Fruit fly (Drosophila melanogaster) whole organism, wandering third instar larva: ENCODE measurements around the gene CG7367.
A peak's percentile ranks its signal among the peaks of the same experiment; 100 is the strongest.

Source experiments
- Abd-B ChIP-seq: fragments of >200 bp; optimal IDR thresholded peaks from 2 replicates; lab custom pipeline; 2017; ENCODE audit warnings: missing biosample characterization, missing genetic modification characterization
- CG32264 ChIP-seq: fragments of 200-800 bp; sonication (Bioruptor generic); optimal IDR thresholded peaks from 2 replicates; lab custom pipeline; 2016; ENCODE audit warnings: missing biosample characterization, missing genetic modification characterization
- CG9705 ChIP-seq: fragments of 200-800 bp; sonication (Bioruptor generic); optimal IDR thresholded peaks from 2 replicates; lab custom pipeline; 2018; ENCODE audit warnings: missing biosample characterization, mild to moderate bottlenecking, missing genetic modification characterization
- CrebA ChIP-seq: fragments of 200-800 bp; sonication (Bioruptor generic); optimal IDR thresholded peaks from 2 replicates; lab custom pipeline; 2016; ENCODE audit warnings: missing biosample characterization, mild to moderate bottlenecking, missing genetic modification characterization, borderline replicate concordance
- Dfd ChIP-seq: fragments of >200 bp; optimal IDR thresholded peaks from 2 replicates; lab custom pipeline; 2017; ENCODE audit warnings: missing biosample characterization, missing genetic modification characterization
- Dif ChIP-seq: fragments of 200-275, 200-300 bp; sonication (Bioruptor generic); optimal IDR thresholded peaks from 2 replicates; lab custom pipeline; 2018; ENCODE audit warnings: missing biosample characterization, missing genetic modification characterization; ENCODE audit not compliant: partially characterized antibody
- GATAd ChIP-seq: sonication (Bioruptor generic); optimal IDR thresholded peaks from 2 replicates; lab custom pipeline; 2016; ENCODE audit warnings: missing biosample characterization, missing genetic modification characterization
- HLH106 ChIP-seq: fragments of 200-800 bp; optimal IDR thresholded peaks from 3 replicates; lab custom pipeline; 2019; ENCODE audit warnings: missing biosample characterization, mild to moderate bottlenecking, missing genetic modification characterization, moderate library complexity
- Hnf4 ChIP-seq: fragments of 200-800 bp; sonication (Bioruptor generic); optimal IDR thresholded peaks from 2 replicates; lab custom pipeline; 2016; ENCODE audit warnings: missing biosample characterization, mild to moderate bottlenecking, missing genetic modification characterization
- Hr78 ChIP-seq: fragments of >200 bp; optimal IDR thresholded peaks from 2 replicates; lab custom pipeline; 2017; ENCODE audit warnings: missing biosample characterization, missing genetic modification characterization
- Hr83 ChIP-seq: fragments of 200-300 bp; sonication (Bioruptor generic); optimal IDR thresholded peaks from 2 replicates; lab custom pipeline; 2016; ENCODE audit warnings: missing biosample characterization, mild to moderate bottlenecking, missing genetic modification characterization, moderate library complexity; ENCODE audit not compliant: poor library complexity, severe bottlenecking
- Jra ChIP-seq: sonication (Bioruptor generic); optimal IDR thresholded peaks from 2 replicates; lab custom pipeline; 2016; ENCODE audit warnings: missing biosample characterization, missing genetic modification characterization
- Mio ChIP-seq: sonication (Bioruptor generic); optimal IDR thresholded peaks from 2 replicates; lab custom pipeline; 2016; ENCODE audit warnings: missing biosample characterization, missing genetic modification characterization
- Myc ChIP-seq: fragments of >200 bp; optimal IDR thresholded peaks from 2 replicates; lab custom pipeline; 2017
- N ChIP-seq: fragments of >200 bp; optimal IDR thresholded peaks from 2 replicates; lab custom pipeline; 2018; ENCODE audit warnings: missing biosample characterization, missing external identifiers, missing genetic modification characterization
- OdsH ChIP-seq: fragments of 200-800 bp; sonication (Bioruptor generic); optimal IDR thresholded peaks from 2 replicates; lab custom pipeline; 2016; ENCODE audit warnings: missing biosample characterization, mild to moderate bottlenecking, missing genetic modification characterization
- Rel ChIP-seq, 2 experiments: fragments of 200-800 bp; sonication (Bioruptor generic) in 1 of 2; optimal IDR thresholded peaks; 2 replicates in 1 of 2; 3 replicates in 1 of 2; lab custom pipeline; 2016 to 2019; ENCODE audit warnings: mild to moderate bottlenecking in 2 of 2, missing biosample characterization in 2 of 2, missing genetic modification characterization in 2 of 2, moderate library complexity in 1 of 2
- Sp1 ChIP-seq: fragments of 200-800 bp; sonication (Bioruptor generic); optimal IDR thresholded peaks from 3 replicates; lab custom pipeline; 2019; ENCODE audit warnings: missing biosample characterization, mild to moderate bottlenecking, missing genetic modification characterization, moderate library complexity
- Vsx2 ChIP-seq: fragments of 200-300, 225-300 bp; sonication (Bioruptor generic); optimal IDR thresholded peaks from 2 replicates; lab custom pipeline; 2018; ENCODE audit warnings: missing biosample characterization, missing genetic modification characterization; ENCODE audit not compliant: partially characterized antibody
- br ChIP-seq: fragments of 200-800 bp; sonication (Bioruptor generic); optimal IDR thresholded peaks from 2 replicates; lab custom pipeline; 2016; ENCODE audit warnings: missing biosample characterization, missing genetic modification characterization
- brk ChIP-seq: fragments of 200-800 bp; sonication (Bioruptor generic); optimal IDR thresholded peaks from 2 replicates; lab custom pipeline; 2016; ENCODE audit warnings: missing biosample characterization, mild to moderate bottlenecking, missing genetic modification characterization
- dl ChIP-seq, 2 experiments: fragments of 175-275, 200-275 bp in 1 of 2; fragments of 200-275 bp in 1 of 2; sonication (Bioruptor generic); optimal IDR thresholded peaks; lab custom pipeline; 2018; ENCODE audit warnings: mild to moderate bottlenecking in 2 of 2, missing biosample characterization in 2 of 2, missing genetic modification characterization in 2 of 2, moderate library complexity in 2 of 2; ENCODE audit not compliant: partially characterized antibody in 2 of 2, insufficient read depth in 1 of 2
- dmrt93B ChIP-seq: fragments of 200-800 bp; sonication (Bioruptor generic); optimal IDR thresholded peaks from 2 replicates; lab custom pipeline; 2018; ENCODE audit warnings: missing biosample characterization, mild to moderate bottlenecking, missing genetic modification characterization
- dsf ChIP-seq: sonication (Bioruptor generic); optimal IDR thresholded peaks from 2 replicates; lab custom pipeline; 2016; ENCODE audit warnings: missing biosample characterization, missing genetic modification characterization, borderline replicate concordance
- ey ChIP-seq: fragments of 200-800 bp; sonication (Bioruptor generic); optimal IDR thresholded peaks from 2 replicates; lab custom pipeline; 2016; ENCODE audit warnings: missing biosample characterization, missing genetic modification characterization
- foxo ChIP-seq, 2 experiments: fragments of 200-800 bp; sonication (Bioruptor generic); optimal IDR thresholded peaks; 2 replicates in 1 of 2; 3 replicates in 1 of 2; lab custom pipeline; 2016 to 2017; ENCODE audit warnings: missing biosample characterization in 2 of 2, missing genetic modification characterization in 2 of 2
- fru ChIP-seq: fragments of 200-800 bp; sonication (Bioruptor generic); optimal IDR thresholded peaks from 3 replicates; lab custom pipeline; 2016; ENCODE audit warnings: missing biosample characterization, mild to moderate bottlenecking, missing genetic modification characterization
- h ChIP-seq: fragments of 200-800 bp; sonication (Bioruptor generic); optimal IDR thresholded peaks from 3 replicates; lab custom pipeline; 2016; ENCODE audit warnings: missing biosample characterization, mild to moderate bottlenecking, missing genetic modification characterization
- jim ChIP-seq: fragments of 175-275, 200-325 bp; sonication (Bioruptor generic); optimal IDR thresholded peaks from 2 replicates; lab custom pipeline; 2016; ENCODE audit warnings: missing biosample characterization, mild to moderate bottlenecking, missing genetic modification characterization
- lola ChIP-seq: fragments of >200 bp; optimal IDR thresholded peaks from 2 replicates; lab custom pipeline; 2017; ENCODE audit warnings: missing biosample characterization, missing genetic modification characterization
- pan ChIP-seq: fragments of >200 bp; optimal IDR thresholded peaks from 2 replicates; lab custom pipeline; 2017
- psq ChIP-seq: fragments of 200-800 bp; sonication (Bioruptor generic); optimal IDR thresholded peaks from 3 replicates; lab custom pipeline; 2017; ENCODE audit warnings: missing biosample characterization, mild to moderate bottlenecking, missing genetic modification characterization, moderate library complexity
- rgr ChIP-seq: fragments of 200-800 bp; sonication (Bioruptor generic); optimal IDR thresholded peaks from 3 replicates; lab custom pipeline; 2016; ENCODE audit warnings: missing biosample characterization, mild to moderate bottlenecking, missing genetic modification characterization
- sage ChIP-seq: fragments of 200-800 bp; sonication (Bioruptor generic); optimal IDR thresholded peaks from 2 replicates; lab custom pipeline; 2016; ENCODE audit warnings: missing biosample characterization, mild to moderate bottlenecking, missing genetic modification characterization
- sv ChIP-seq: fragments of 200-800 bp; sonication (Bioruptor generic); optimal IDR thresholded peaks from 3 replicates; lab custom pipeline; 2016; ENCODE audit warnings: missing biosample characterization, missing genetic modification characterization
- tai ChIP-seq: sonication (Bioruptor generic); optimal IDR thresholded peaks from 2 replicates; lab custom pipeline; 2016; ENCODE audit warnings: missing biosample characterization, missing genetic modification characterization
- usp ChIP-seq: fragments of >200 bp; optimal IDR thresholded peaks from 2 replicates; lab custom pipeline; 2017; ENCODE audit warnings: missing biosample characterization, missing genetic modification characterization
- woc ChIP-seq: sonication (Bioruptor generic); optimal IDR thresholded peaks from 2 replicates; lab custom pipeline; 2016; ENCODE audit warnings: missing biosample characterization, mild to moderate bottlenecking, missing genetic modification characterization

CG7367 gene

DNA sequence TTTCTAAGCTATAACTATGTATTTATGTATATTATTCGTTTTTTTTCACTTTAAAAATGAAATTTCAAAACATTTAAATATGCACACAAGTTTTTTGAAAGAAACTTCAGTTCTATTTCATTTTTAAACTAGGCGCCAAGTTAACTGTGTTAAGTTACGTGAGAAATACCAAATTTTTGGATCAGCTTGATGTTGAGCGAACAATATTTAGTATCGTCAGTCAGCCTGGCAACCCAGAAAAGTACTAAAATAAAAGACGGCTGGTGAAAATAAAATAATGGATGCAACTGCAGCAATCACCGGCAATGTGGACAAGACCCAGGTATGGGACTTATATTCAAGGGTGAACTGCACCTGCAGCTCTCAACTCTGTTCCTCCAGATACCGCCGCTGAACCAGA lies 1.3 kb upstream of the CG7367 start, which contains the start of gene CCDC53:
Gene CCDC53, plus strand, starts transcription at position 235 of the 400 bp plus-strand sequence.
- TF ChIP-seq Myc (peak; percentile 56), dl (GFP tag; optimal IDR thresholded peaks at IDR 0.05; lab: Kevin White, UChicago; ENCODE audit: insufficient read depth in 1 of 2, partially characterized antibody in 2 of 2) (no peak)

DNA sequence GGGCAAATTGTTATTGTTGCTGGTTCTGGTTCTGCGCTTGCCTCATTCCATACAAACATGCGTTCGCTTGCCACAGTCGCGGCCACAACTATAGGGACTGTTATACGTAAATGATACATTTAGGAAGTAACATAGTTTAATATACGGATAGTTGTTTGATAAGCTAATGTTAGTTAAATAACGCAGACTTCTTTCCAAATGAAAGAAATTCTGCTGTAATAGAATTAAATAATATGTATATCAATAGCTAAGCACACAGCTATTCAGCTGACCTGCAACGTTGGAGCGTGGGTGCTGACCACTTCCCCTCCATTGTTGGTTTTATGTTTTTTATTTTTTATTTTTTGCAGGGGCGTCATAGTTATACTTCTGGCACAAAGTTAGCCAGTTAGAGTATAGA lies 4.9 kb downstream of the CG7367 start:
- TF ChIP-seq brk: no peak
- TF ChIP-seq foxo (GFP tag; optimal IDR thresholded peaks at IDR 0.05; lab: Kevin White, UChicago): peak in 1 of 2 experiments; percentile 41
- TF ChIP-seq Hnf4 (GFP tag; lab: Kevin White, UChicago): peak; percentile 31
- TF ChIP-seq dmrt93B (GFP tag; lab: Kevin White, UChicago): no peak
- no peak for TF ChIP-seq N (GFP tag; lab: Kevin White, UChicago)
- no peak for TF ChIP-seq Mio (GFP tag; lab: Kevin White, UChicago)
- no peak for TF ChIP-seq HLH106 (tag; lab: Kevin White, UChicago)
- TF ChIP-seq h (GFP tag; lab: Kevin White, UChicago): peak; percentile 31
- TF ChIP-seq Hr78 (GFP tag; lab: Kevin White, UChicago): no peak
- no peak for TF ChIP-seq jim (GFP tag; lab: Kevin White, UChicago)
- TF ChIP-seq tai: no peak
- no peak for TF ChIP-seq CrebA (GFP tag; lab: Kevin White, UChicago)
- TF ChIP-seq lola (GFP tag; lab: Kevin White, UChicago): no peak
- TF ChIP-seq psq (GFP tag; lab: Kevin White, UChicago): peak; percentile 16
- no peak for TF ChIP-seq Sp1
- no peak for TF ChIP-seq Jra (GFP tag; lab: Kevin White, UChicago)
- no peak for TF ChIP-seq usp (GFP tag; lab: Kevin White, UChicago)
- TF ChIP-seq GATAd (GFP tag; lab: Kevin White, UChicago): no peak
- TF ChIP-seq CG32264 (GFP tag; lab: Kevin White, UChicago): no peak
- TF ChIP-seq CG9705: no peak
- TF ChIP-seq Hr83 (GFP tag; lab: Kevin White, UChicago): no peak
- no peak for TF ChIP-seq woc
- TF ChIP-seq fru (GFP tag; lab: Kevin White, UChicago): peak; percentile 43
- TF ChIP-seq sage (GFP tag; lab: Kevin White, UChicago): no peak
- peak; percentile 39 for TF ChIP-seq ey
- no peak for TF ChIP-seq sv
- no peak for TF ChIP-seq pan (lab: Kevin White, UChicago)
- no peak for TF ChIP-seq dl (GFP tag; optimal IDR thresholded peaks at IDR 0.05; lab: Kevin White, UChicago; ENCODE audit: insufficient read depth in 1 of 2, partially characterized antibody in 2 of 2)
- no peak for TF ChIP-seq Rel (GFP tag; optimal IDR thresholded peaks at IDR 0.05; lab: Kevin White, UChicago)
- TF ChIP-seq Rel (tag; optimal IDR thresholded peaks at IDR 0.05; lab: Kevin White, UChicago): no peak
- peak; percentile 18 for TF ChIP-seq br (GFP tag; lab: Kevin White, UChicago)
- no peak for TF ChIP-seq Vsx2
- peak; percentile 47 for TF ChIP-seq rgr
- no peak for TF ChIP-seq Dif (GFP tag; lab: Kevin White, UChicago)
- TF ChIP-seq OdsH: no peak
- TF ChIP-seq Dfd (GFP tag; lab: Kevin White, UChicago): no peak
- TF ChIP-seq dsf (GFP tag; lab: Kevin White, UChicago): no peak
- no peak for TF ChIP-seq Myc
- TF ChIP-seq Abd-B (GFP tag; lab: Kevin White, UChicago): no peak

DNA sequence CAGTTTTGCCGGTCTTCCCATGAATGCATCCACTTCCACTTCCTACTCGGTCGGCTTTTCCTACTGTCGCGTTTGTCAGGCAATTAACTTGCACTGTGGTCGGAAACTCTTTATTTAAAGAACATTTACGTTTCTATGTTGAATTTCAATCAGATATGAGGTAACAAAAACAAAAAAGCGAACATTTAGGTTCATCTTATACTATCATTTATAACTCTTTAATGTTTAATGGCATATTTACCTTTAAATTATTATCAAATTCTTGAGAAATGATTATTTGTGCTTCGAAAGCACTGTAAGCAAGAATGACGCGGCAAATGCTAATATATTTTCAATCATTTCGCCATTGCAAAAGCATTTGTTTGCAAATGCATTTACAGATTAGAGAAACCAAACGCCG lies 5.8 kb downstream of the CG7367 start:
- TF ChIP-seq OdsH: peak; percentile 10
- TF ChIP-seq psq (GFP tag; lab: Kevin White, UChicago): peak; percentile 1
- no peak for TF ChIP-seq jim (GFP tag; lab: Kevin White, UChicago)
- peak; percentile 12 for TF ChIP-seq fru (GFP tag; lab: Kevin White, UChicago)
- peak; percentile 21 for TF ChIP-seq h (GFP tag; lab: Kevin White, UChicago)
- peak in 1 of 2 experiments; percentile 8 for TF ChIP-seq foxo (GFP tag; optimal IDR thresholded peaks at IDR 0.05; lab: Kevin White, UChicago)
- TF ChIP-seq Rel (GFP tag; optimal IDR thresholded peaks at IDR 0.05; lab: Kevin White, UChicago): no peak
- TF ChIP-seq Rel (tag; optimal IDR thresholded peaks at IDR 0.05; lab: Kevin White, UChicago): no peak
- TF ChIP-seq, all 38 proteins: peak for 5
